Fruit fly (Drosophila melanogaster) whole organism, embryonic: ENCODE results near the gene Cdc50.

ENCODE experiments used
- Atf-2 ChIP-seq: fragments of 200-800 bp; sonication (Bioruptor generic); optimal IDR thresholded peaks from 2 replicates; lab custom pipeline; 2016; ENCODE audit warnings: missing biosample characterization, missing genetic modification characterization
- CG11456 ChIP-seq: fragments of 200-800 bp; sonication (Bioruptor generic); IDR thresholded peaks from 3 replicates; pipeline ENCODE4 v1.3.6; 2022; ENCODE audit warnings: missing biosample characterization, missing genetic modification characterization
- CG12071 ChIP-seq: fragments of 200-800 bp; sonication (Bioruptor generic); optimal IDR thresholded peaks from 3 replicates; lab custom pipeline; 2018; ENCODE audit warnings: missing biosample characterization, mild to moderate bottlenecking, missing genetic modification characterization
- CG13296 ChIP-seq: fragments of 200-800 bp; sonication (Bioruptor generic); optimal IDR thresholded peaks from 3 replicates; lab custom pipeline; 2018; ENCODE audit warnings: missing biosample characterization, mild to moderate bottlenecking, missing genetic modification characterization
- CG15073 ChIP-seq: fragments of 200-800 bp; sonication (Bioruptor generic); optimal IDR thresholded peaks from 2 replicates; lab custom pipeline; 2016; ENCODE audit warnings: missing biosample characterization, missing genetic modification characterization
- CG15479 ChIP-seq: fragments of 200-800 bp; sonication (Bioruptor generic); optimal IDR thresholded peaks from 3 replicates; lab custom pipeline; 2019; ENCODE audit warnings: missing biosample characterization, mild to moderate bottlenecking, missing genetic modification characterization, moderate library complexity
- CG15601 ChIP-seq: fragments of 200-800 bp; sonication (Bioruptor generic); optimal IDR thresholded peaks from 3 replicates; lab custom pipeline; 2019; ENCODE audit warnings: missing biosample characterization, mild to moderate bottlenecking, missing genetic modification characterization, moderate library complexity
- CG1603 ChIP-seq: fragments of 200-800 bp; sonication (Bioruptor generic); optimal IDR thresholded peaks from 2 replicates; lab custom pipeline; 2019; ENCODE audit warnings: missing biosample characterization, mild to moderate bottlenecking, missing genetic modification characterization, moderate library complexity
- CG17912 ChIP-seq: fragments of 200-800 bp; sonication (Bioruptor generic); optimal IDR thresholded peaks from 2 replicates; lab custom pipeline; 2018; ENCODE audit warnings: missing biosample characterization, mild to moderate bottlenecking, missing genetic modification characterization
- CG2120 ChIP-seq: fragments of 200-800 bp; sonication (Bioruptor generic); optimal IDR thresholded peaks from 3 replicates; lab custom pipeline; 2016; ENCODE audit warnings: missing biosample characterization, missing genetic modification characterization
- CG2199 ChIP-seq: fragments of 200-800 bp; sonication (Bioruptor generic); IDR thresholded peaks from 3 replicates; pipeline ENCODE4 v1.3.6; 2022; ENCODE audit warnings: missing biosample characterization, missing genetic modification characterization
- CG30020 ChIP-seq: fragments of 200-800 bp; optimal IDR thresholded peaks from 2 replicates; lab custom pipeline; 2019; ENCODE audit warnings: missing biosample characterization, mild to moderate bottlenecking, missing genetic modification characterization, moderate library complexity
- CG32772 ChIP-seq: fragments of 200-800 bp; sonication (Bioruptor generic); IDR thresholded peaks from 2 replicates; pipeline ENCODE4 v1.3.6; 2022; ENCODE audit warnings: missing biosample characterization, missing genetic modification characterization
- CG4854 ChIP-seq: fragments of 200-800 bp; sonication (Bioruptor generic); optimal IDR thresholded peaks from 2 replicates; lab custom pipeline; 2016; ENCODE audit warnings: missing biosample characterization, missing genetic modification characterization, inconsistent platforms
- CG7839 ChIP-seq: fragments of 200-800 bp; sonication (Bioruptor generic); optimal IDR thresholded peaks from 3 replicates; lab custom pipeline; 2018; ENCODE audit warnings: missing biosample characterization, mild to moderate bottlenecking, missing genetic modification characterization, moderate library complexity
- Eip74EF ChIP-seq, 2 experiments: fragments of 200-800 bp in 1 of 2; fragments of >200 bp in 1 of 2; sonication (Bioruptor generic) in 1 of 2; optimal IDR thresholded peaks; 2 replicates each; lab custom pipeline; 2017 to 2019; ENCODE audit warnings: missing biosample characterization in 2 of 2, missing genetic modification characterization in 2 of 2, mild to moderate bottlenecking in 1 of 2, moderate library complexity in 1 of 2
- HLH4C ChIP-seq: fragments of 200-800 bp; sonication (Bioruptor generic); IDR thresholded peaks from 3 replicates; pipeline ENCODE4 v1.3.6; 2022; ENCODE audit warnings: missing biosample characterization, missing genetic modification characterization; ENCODE audit not compliant: partially characterized antibody
- HLHmδ ChIP-seq: fragments of 200-800 bp; sonication (Bioruptor generic); optimal IDR thresholded peaks from 2 replicates; lab custom pipeline; 2018; ENCODE audit warnings: missing biosample characterization, mild to moderate bottlenecking, missing genetic modification characterization, moderate library complexity
- Hmx ChIP-seq: fragments of 200-800 bp; sonication (Bioruptor generic); optimal IDR thresholded peaks from 2 replicates; lab custom pipeline; 2016; ENCODE audit warnings: missing biosample characterization, missing genetic modification characterization
- MESR4 ChIP-seq: fragments of 200-800 bp; sonication (Bioruptor generic); optimal IDR thresholded peaks from 2 replicates; lab custom pipeline; 2018; ENCODE audit warnings: missing biosample characterization, mild to moderate bottlenecking, missing genetic modification characterization, moderate library complexity
- Med ChIP-seq: fragments of 200-800 bp; sonication (Bioruptor generic); peaks from one replicate; lab custom pipeline; 2016; ENCODE audit warnings: missing biosample characterization, missing genetic modification characterization, mild to moderate bottlenecking, inconsistent platforms, moderate library complexity
- Myb ChIP-seq: fragments of 200-800 bp; sonication (Bioruptor generic); optimal IDR thresholded peaks from 2 replicates; lab custom pipeline; 2016; ENCODE audit warnings: missing biosample characterization, missing genetic modification characterization
- PHDP ChIP-seq: fragments of 200-800 bp; sonication (Bioruptor generic); optimal IDR thresholded peaks from 3 replicates; lab custom pipeline; 2018; ENCODE audit warnings: missing biosample characterization, mild to moderate bottlenecking, missing genetic modification characterization, moderate library complexity
- Ptx1 ChIP-seq: fragments of 200-800 bp; sonication (Bioruptor generic); IDR thresholded peaks from 2 replicates; pipeline ENCODE4 v1.3.6; 2022; ENCODE audit warnings: missing biosample characterization, missing genetic modification characterization
- Sry-β ChIP-seq: fragments of 200-800 bp; sonication (Bioruptor generic); optimal IDR thresholded peaks from 2 replicates; lab custom pipeline; 2018; ENCODE audit warnings: missing biosample characterization, mild to moderate bottlenecking, missing genetic modification characterization, moderate library complexity
- Taf1 ChIP-seq: fragments of 200-800 bp; sonication (Bioruptor generic); IDR thresholded peaks from 2 replicates; pipeline ENCODE4 v1.3.6; 2022; ENCODE audit warnings: missing biosample characterization, missing genetic modification characterization
- ac ChIP-seq: fragments of 200-800 bp; sonication (Bioruptor generic); optimal IDR thresholded peaks from 3 replicates; lab custom pipeline; 2017; ENCODE audit warnings: missing biosample characterization, mild to moderate bottlenecking, missing genetic modification characterization
- bowl ChIP-seq: fragments of 200-800 bp; sonication (Bioruptor generic); IDR thresholded peaks from 2 replicates; pipeline ENCODE4 v1.3.6; 2022; ENCODE audit warnings: missing biosample characterization, missing genetic modification characterization
- chif ChIP-seq, 2 experiments: fragments of 200-800 bp; sonication (Bioruptor generic); optimal IDR thresholded peaks; 3 replicates each; lab custom pipeline; 2016; ENCODE audit warnings: missing biosample characterization in 2 of 2, missing genetic modification characterization in 2 of 2
- chm ChIP-seq: fragments of 200-800 bp; sonication (Bioruptor generic); IDR thresholded peaks from 2 replicates; pipeline ENCODE4 v1.3.6; 2022; ENCODE audit warnings: missing biosample characterization, missing genetic modification characterization
- crc ChIP-seq: fragments of 200-800 bp; sonication (Bioruptor generic); optimal IDR thresholded peaks from 2 replicates; lab custom pipeline; 2016; ENCODE audit warnings: missing biosample characterization, missing genetic modification characterization
- dan ChIP-seq: fragments of 200-800 bp; sonication (Bioruptor generic); IDR thresholded peaks from 2 replicates; pipeline ENCODE4 v1.3.6; 2022; ENCODE audit warnings: missing biosample characterization, missing genetic modification characterization
- danr ChIP-seq: fragments of 200-800 bp; sonication (Bioruptor generic); IDR thresholded peaks from 2 replicates; pipeline ENCODE4 v1.3.6; 2022; ENCODE audit warnings: missing biosample characterization, missing genetic modification characterization
- dysf ChIP-seq: fragments of 200-800 bp; sonication (Bioruptor generic); IDR thresholded peaks from 3 replicates; pipeline ENCODE4 v1.3.6; 2022; ENCODE audit warnings: missing biosample characterization, missing genetic modification characterization
- en ChIP-seq: fragments of 200-800 bp; sonication (Bioruptor generic); optimal IDR thresholded peaks from 2 replicates; lab custom pipeline; 2016; ENCODE audit warnings: missing biosample characterization, missing genetic modification characterization
- fd96Cb ChIP-seq: fragments of 200-800 bp; sonication (Bioruptor generic); optimal IDR thresholded peaks from 2 replicates; lab custom pipeline; 2018; ENCODE audit warnings: missing biosample characterization, mild to moderate bottlenecking, missing genetic modification characterization, moderate library complexity
- gce ChIP-seq: fragments of 200-800 bp; sonication (Bioruptor generic); IDR thresholded peaks from 3 replicates; pipeline ENCODE4 v1.3.6; 2022; ENCODE audit warnings: missing biosample characterization, missing genetic modification characterization
- grn ChIP-seq: fragments of 200-800 bp; sonication (Bioruptor generic); optimal IDR thresholded peaks from 3 replicates; lab custom pipeline; 2017; ENCODE audit warnings: missing biosample characterization, missing genetic modification characterization
- gt ChIP-seq: fragments of 200-800 bp; sonication (Bioruptor generic); IDR thresholded peaks from 2 replicates; pipeline ENCODE4 v1.3.6; 2022; ENCODE audit warnings: missing biosample characterization, missing genetic modification characterization
- lov ChIP-seq, 2 experiments: fragments of 200-800 bp in 1 of 2; fragments of >200 bp in 1 of 2; sonication (Bioruptor generic) in 1 of 2; IDR thresholded peaks in 1 of 2; optimal IDR thresholded peaks in 1 of 2; 2 replicates in 1 of 2; 3 replicates in 1 of 2; pipeline versions ENCODE4 v1.3.6 to Lab custom; 2017 to 2022; ENCODE audit warnings: missing biosample characterization in 1 of 2, missing genetic modification characterization in 1 of 2
- mam ChIP-seq: fragments of 200-800 bp; sonication (Bioruptor generic); optimal IDR thresholded peaks from 3 replicates; lab custom pipeline; 2016; ENCODE audit warnings: missing biosample characterization, missing genetic modification characterization
- nerfin-2 ChIP-seq: fragments of 200-800 bp; sonication (Bioruptor generic); IDR thresholded peaks from 2 replicates; pipeline ENCODE4 v1.3.6; 2022; ENCODE audit warnings: missing biosample characterization, missing genetic modification characterization; ENCODE audit not compliant: partially characterized antibody
- oc ChIP-seq: fragments of 200-800 bp; sonication (Bioruptor generic); optimal IDR thresholded peaks from 2 replicates; lab custom pipeline; 2018; ENCODE audit warnings: missing biosample characterization, mild to moderate bottlenecking, missing genetic modification characterization, moderate library complexity
- ranshi ChIP-seq: fragments of 200-800 bp; sonication (Bioruptor generic); IDR thresholded peaks from 2 replicates; pipeline ENCODE4 v1.3.6; 2022; ENCODE audit warnings: missing biosample characterization, missing genetic modification characterization
- salm ChIP-seq: fragments of 200-800 bp; sonication (Bioruptor generic); optimal IDR thresholded peaks from 2 replicates; lab custom pipeline; 2018; ENCODE audit warnings: missing biosample characterization, mild to moderate bottlenecking, missing genetic modification characterization
- sima ChIP-seq: fragments of 200-800 bp; sonication (Bioruptor generic); optimal IDR thresholded peaks from 2 replicates; lab custom pipeline; 2016; ENCODE audit warnings: missing biosample characterization, missing genetic modification characterization
- so ChIP-seq: fragments of 200-800 bp; sonication (Bioruptor generic); IDR thresholded peaks from 3 replicates; pipeline ENCODE4 v1.3.6; 2022; ENCODE audit warnings: missing biosample characterization, missing genetic modification characterization
- tgo ChIP-seq: fragments of 200-800 bp; sonication (Bioruptor generic); IDR thresholded peaks from 3 replicates; pipeline ENCODE4 v1.3.6; 2022; ENCODE audit warnings: missing biosample characterization, missing genetic modification characterization
- tio ChIP-seq: fragments of 200-800 bp; sonication (Bioruptor generic); optimal IDR thresholded peaks from 2 replicates; lab custom pipeline; 2017; ENCODE audit warnings: missing biosample characterization, missing genetic modification characterization, inconsistent platforms
- unpg ChIP-seq: fragments of 200-800 bp; sonication (Bioruptor generic); optimal IDR thresholded peaks from 3 replicates; lab custom pipeline; 2018; ENCODE audit warnings: missing biosample characterization, mild to moderate bottlenecking, missing genetic modification characterization, moderate library complexity

The Cdc50 gene

DNA sequence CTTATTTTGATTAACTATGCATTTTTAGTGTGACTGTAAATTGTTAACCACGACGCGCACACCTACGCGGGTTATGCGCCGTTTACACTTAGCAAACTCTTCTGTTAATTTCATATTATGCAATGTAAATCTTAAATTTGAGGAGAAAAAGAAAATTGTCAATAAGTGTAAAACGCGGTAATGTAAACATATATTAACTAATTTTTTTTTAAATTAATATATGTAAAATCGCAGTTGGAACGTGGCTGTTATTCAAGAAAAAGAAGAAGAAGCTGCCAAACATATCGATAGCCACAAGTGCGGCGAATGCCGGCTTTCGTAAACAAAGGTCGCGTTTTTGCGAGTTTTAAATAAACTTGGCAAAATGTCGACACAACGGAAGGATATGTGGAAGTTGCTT lies 49.7 kb downstream of the Cdc50 start, which contains the start of the genes TH1 and mei-41 (continued):
- TF ChIP-seq CG12071 (GFP tag; lab: Kevin White, UChicago) (no peak), oc (tag; lab: Kevin White, UChicago) (peak; percentile 80), chif (GFP tag; optimal IDR thresholded peaks at IDR 0.05; lab: Kevin White, UChicago) (peak in 1 of 2 experiments; percentile 52), ranshi (GFP tag; lab: Robert Waterston, UW) (peak; percentile 97), HLHmδ (GFP tag; lab: Kevin White, UChicago) (no peak), Taf1 (GFP tag; lab: Robert Waterston, UW) (peak; percentile 63; the same call in 1 of the 2 replicates), nerfin-2 (GFP tag; lab: Robert Waterston, UW) (no peak), CG4854 (no peak), HLH4C (GFP tag; lab: Robert Waterston, UW) (peak; percentile 43; the same call in 1 of the 3 replicates), CG2120 (GFP tag; lab: Kevin White, UChicago) (peak; percentile 80), salm (tag; lab: Kevin White, UChicago) (peak; percentile 73), mam (GFP tag; lab: Kevin White, UChicago) (peak; percentile 66), Eip74EF (GFP tag; optimal IDR thresholded peaks at IDR 0.05; lab: Kevin White, UChicago) (no peak), tio (GFP tag; lab: Kevin White, UChicago) (no peak), lov (optimal IDR thresholded peaks at IDR 0.05; lab: Kevin White, UChicago) (no peak), lov (GFP tag; IDR thresholded peaks at IDR 0.05; lab: Robert Waterston, UW) (peak; percentile 89), CG13296 (GFP tag; lab: Kevin White, UChicago) (no peak), CG11456 (peak; percentile 95), dysf (peak; percentile 96), en (no peak), CG15479 (GFP tag; lab: Kevin White, UChicago) (no peak), gt (GFP tag; lab: Robert Waterston, UW) (peak; percentile 90), CG15073 (GFP tag; lab: Kevin White, UChicago) (peak; percentile 52), dan (GFP tag; lab: Robert Waterston, UW) (peak; percentile 75; the same call in 1 of the 2 replicates), so (GFP tag; lab: Robert Waterston, UW) (peak; percentile 82), CG32772 (GFP tag; lab: Robert Waterston, UW) (peak; percentile 96), sima (GFP tag; lab: Kevin White, UChicago) (no peak), fd96Cb (tag; lab: Kevin White, UChicago) (peak; percentile 93), MESR4 (GFP tag; lab: Kevin White, UChicago) (no peak), gce (GFP tag; lab: Robert Waterston, UW) (peak; percentile 85; the same call in 2 of the 3 replicates), CG2199 (GFP tag; lab: Robert Waterston, UW) (peak; percentile 91), grn (GFP tag; lab: Kevin White, UChicago) (no peak), Sry-β (GFP tag; lab: Kevin White, UChicago) (peak; percentile 56), crc (GFP tag; lab: Kevin White, UChicago) (no peak), CG15601 (tag; lab: Kevin White, UChicago) (peak; percentile 85), tgo (GFP tag; lab: Robert Waterston, UW) (peak; percentile 95), Hmx (GFP tag; lab: Kevin White, UChicago) (no peak), PHDP (tag; lab: Kevin White, UChicago) (peak; percentile 89), unpg (GFP tag; lab: Kevin White, UChicago) (no peak), ac (GFP tag; lab: Kevin White, UChicago) (peak; percentile 24), CG1603 (tag; lab: Kevin White, UChicago) (no peak), CG7839 (peak; percentile 96), danr (peak; percentile 93), Ptx1 (GFP tag; lab: Robert Waterston, UW) (peak; percentile 97), Myb (GFP tag; lab: Kevin White, UChicago) (peak; percentile 12), Med (GFP tag; lab: Kevin White, UChicago) (peak; percentile 91), CG17912 (GFP tag; lab: Kevin White, UChicago) (peak; percentile 38), Atf-2 (GFP tag; lab: Kevin White, UChicago) (peak; percentile 19), bowl (GFP tag; lab: Robert Waterston, UW) (peak; percentile 66), CG30020 (peak; percentile 97), chm (GFP tag; lab: Robert Waterston, UW) (peak; percentile 90)
